Worm (Caenorhabditis elegans) whole organism, L2 larva: Measurements from ENCODE around the gene C53A3.1.

Experiments used
- F13H6.1 ChIP-seq: sonication (generic microtip); optimal IDR thresholded peaks from 2 replicates; lab custom pipeline; 2016; ENCODE audit warnings: missing genetic modification characterization, missing compliant biosample characterization
- ceh-82 ChIP-seq: fragments of 150-350 bp; optimal IDR thresholded peaks from 2 replicates; lab custom pipeline; 2014; ENCODE audit warnings: missing biosample characterization, missing genetic modification characterization
- dmd-4 ChIP-seq: sonication (generic microtip); optimal IDR thresholded peaks from 2 replicates; lab custom pipeline; 2017; ENCODE audit warnings: missing biosample characterization, missing genetic modification characterization
- elt-1 ChIP-seq: fragments of 150-350 bp; optimal IDR thresholded peaks from 2 replicates; lab custom pipeline; 2014; ENCODE audit warnings: missing biosample characterization, missing genetic modification characterization
- lin-39 ChIP-seq: fragments of 150-350 bp; optimal IDR thresholded peaks from 2 replicates; lab custom pipeline; 2014; ENCODE audit warnings: missing biosample characterization, missing genetic modification reagents, missing genetic modification characterization
- mdl-1 ChIP-seq, 2 experiments: fragments of 150-350 bp in 1 of 2; sonication (generic microtip) in 1 of 2; optimal IDR thresholded peaks; 2 replicates each; lab custom pipeline; 2017; ENCODE audit warnings: missing biosample characterization in 2 of 2, missing genetic modification characterization in 2 of 2
- nhr-11 ChIP-seq: fragments of 150-350 bp; optimal IDR thresholded peaks from 2 replicates; lab custom pipeline; 2014; ENCODE audit warnings: missing biosample characterization, missing genetic modification characterization
- nhr-21 ChIP-seq: fragments of 150-350 bp; optimal IDR thresholded peaks from 2 replicates; lab custom pipeline; 2014; ENCODE audit warnings: missing biosample characterization, missing genetic modification characterization
- nhr-6 ChIP-seq: fragments of 150-350 bp; optimal IDR thresholded peaks from 2 replicates; lab custom pipeline; 2014; ENCODE audit warnings: missing biosample characterization, missing genetic modification characterization
- unc-55 ChIP-seq: fragments of 150-350 bp; sonication (generic microtip); optimal IDR thresholded peaks from 3 replicates; lab custom pipeline; 2014; ENCODE audit warnings: missing biosample characterization, missing genetic modification reagents, missing genetic modification characterization
- unc-62 ChIP-seq: fragments of 150-350 bp; optimal IDR thresholded peaks from 2 replicates; lab custom pipeline; 2014; ENCODE audit warnings: missing biosample characterization, missing genetic modification reagents, missing genetic modification characterization
- ztf-11 ChIP-seq: sonication (generic microtip); optimal IDR thresholded peaks from 2 replicates; lab custom pipeline; 2017; ENCODE audit warnings: missing biosample characterization, missing genetic modification characterization

DNA sequence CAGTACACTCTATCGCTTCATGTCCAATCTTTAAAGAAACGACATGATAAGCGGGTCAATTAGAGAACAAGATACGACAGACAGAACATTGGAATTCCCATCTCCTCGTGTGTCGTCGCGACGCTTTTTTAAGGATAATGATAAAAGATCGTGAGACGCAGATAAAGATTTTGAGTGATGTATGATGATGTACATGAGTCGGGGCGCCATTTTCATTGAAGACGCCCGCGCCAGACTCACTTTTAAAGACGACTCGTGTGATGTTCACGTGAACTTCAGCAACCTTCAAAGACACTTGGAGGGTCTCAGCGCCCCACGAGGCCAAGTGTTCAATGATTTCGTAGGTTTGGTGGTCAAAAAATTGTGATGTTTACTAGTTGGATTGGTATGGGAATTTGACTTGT lies 8.3 kb upstream of the C53A3.1 start:
- TF ChIP-seq nhr-21 (tag; lab: Kevin White, UChicago) (peak; percentile 94), unc-62 (GFP tag; lab: Kevin White, UChicago) (no peak), elt-1 (tag; lab: Kevin White, UChicago) (no peak), nhr-11 (tag; lab: Kevin White, UChicago) (no peak), ztf-11 (tag; lab: Kevin White, UChicago) (no peak), mdl-1 (tag; optimal IDR thresholded peaks at IDR 0.05; lab: Kevin White, UChicago) (peak; percentile 77 to 78), ceh-82 (tag; lab: Kevin White, UChicago) (no peak), lin-39 (tag; lab: Kevin White, UChicago) (no peak), nhr-6 (tag; lab: Kevin White, UChicago) (no peak), F13H6.1 (peak; percentile 90), dmd-4 (tag; lab: Kevin White, UChicago) (no peak), unc-55 (no peak)
